Worm (Caenorhabditis elegans) whole organism, midembryonic: ENCODE results near the gene mltn-8.

Source experiments
- T22C8.4 ChIP-seq: fragments of 200-800 bp; sonication (Bioruptor generic); IDR thresholded peaks from 2 replicates; pipeline ENCODE4 v1.3.6; 2022; ENCODE audit warnings: missing genetic modification characterization, missing compliant biosample characterization
- flt-1 ChIP-seq: fragments of 200-800 bp; sonication (Bioruptor generic); IDR thresholded peaks from 2 replicates; pipeline ENCODE4 v1.3.6; 2022; ENCODE audit warnings: missing genetic modification characterization, missing compliant biosample characterization
- klf-2 ChIP-seq: fragments of 200-800 bp; sonication (Bioruptor generic); conservative IDR thresholded peaks from 2 replicates; pipeline ENCODE4 v1.3.6; 2022; ENCODE audit warnings: missing genetic modification reagents, missing genetic modification characterization, missing compliant biosample characterization
- med-1 ChIP-seq: sonication (generic microtip); optimal IDR thresholded peaks from 2 replicates; lab custom pipeline; 2017; ENCODE audit warnings: missing genetic modification characterization, mild to moderate bottlenecking, missing compliant biosample characterization, antibody characterized with exemption, missing genetic modification reagents; ENCODE audit not compliant: insufficient read depth
- ref-1 ChIP-seq: fragments of 200-800 bp; sonication (Bioruptor generic); conservative IDR thresholded peaks from 2 replicates; pipeline ENCODE4 v1.3.6; 2022; ENCODE audit warnings: missing genetic modification reagents, missing genetic modification characterization, missing compliant biosample characterization

DNA sequence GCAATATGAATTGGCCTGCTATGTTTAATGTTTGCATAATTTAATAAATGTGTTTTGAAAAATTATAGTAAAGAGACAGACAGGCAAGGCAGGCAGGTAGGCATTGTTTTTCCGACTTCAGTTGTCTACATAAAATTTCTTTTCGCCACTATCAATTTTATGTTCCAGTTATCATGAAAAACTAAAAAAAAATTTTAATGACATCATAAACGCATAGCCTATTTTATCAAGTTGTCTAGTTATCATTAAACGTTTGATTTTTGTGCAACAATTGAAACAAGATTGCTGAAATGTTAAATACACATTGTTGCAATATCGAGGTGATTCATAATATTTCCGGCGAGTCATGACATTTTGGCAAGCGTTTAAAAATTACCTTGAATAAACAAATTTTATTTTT lies 35.0 kb upstream of the mltn-8 start:
- TF ChIP-seq klf-2 (GFP tag; lab: Robert Waterston, UW) (no peak), T22C8.4 (GFP tag; lab: Robert Waterston, UW) (no peak), flt-1 (GFP tag; lab: Robert Waterston, UW) (no peak), med-1 (GFP tag; lab: Kevin White, UChicago) (no peak), ref-1 (no peak)
